Fruit fly (Drosophila melanogaster) whole organism, embryonic: ENCODE results near the gene Eig71Ec.

ENCODE experiments used
- Adf1 ChIP-seq: fragments of 200-800 bp; sonication (Bioruptor generic); IDR thresholded peaks from 2 replicates; pipeline ENCODE4 v1.3.6; 2022; ENCODE audit warnings: missing biosample characterization, missing genetic modification characterization
- B-H1 ChIP-seq: fragments of 200-800 bp; sonication (Bioruptor generic); IDR thresholded peaks from 3 replicates; pipeline ENCODE4 v1.3.6; 2022; ENCODE audit warnings: missing biosample characterization, missing genetic modification characterization
- C15 ChIP-seq: fragments of 200-800 bp; sonication (Bioruptor generic); IDR thresholded peaks from 3 replicates; pipeline ENCODE4 v1.3.6; 2022; ENCODE audit warnings: missing biosample characterization, missing genetic modification characterization
- CG10543 ChIP-seq: fragments of 200-800 bp; sonication (Bioruptor generic); optimal IDR thresholded peaks from 3 replicates; lab custom pipeline; 2017; ENCODE audit warnings: missing biosample characterization, mild to moderate bottlenecking, missing genetic modification characterization, moderate library complexity
- CG11247 ChIP-seq: fragments of 200-800 bp; sonication (Bioruptor generic); IDR thresholded peaks from 2 replicates; pipeline ENCODE4 v1.3.6; 2022; ENCODE audit warnings: missing biosample characterization, missing genetic modification characterization
- CG12219 ChIP-seq: fragments of 200-800 bp; sonication (Bioruptor generic); optimal IDR thresholded peaks from 3 replicates; lab custom pipeline; 2018; ENCODE audit warnings: missing biosample characterization, mild to moderate bottlenecking, missing genetic modification characterization
- CG12299 ChIP-seq: fragments of 200-800 bp; sonication (Bioruptor generic); optimal IDR thresholded peaks from 2 replicates; lab custom pipeline; 2018; ENCODE audit warnings: missing biosample characterization, mild to moderate bottlenecking, missing genetic modification characterization
- CG13624 ChIP-seq: fragments of 200-800 bp; sonication (Bioruptor generic); optimal IDR thresholded peaks from 2 replicates; lab custom pipeline; 2016; ENCODE audit warnings: missing biosample characterization, missing genetic modification characterization
- CG14860 ChIP-seq: fragments of 200-800 bp; sonication (Bioruptor generic); IDR thresholded peaks from 3 replicates; pipeline ENCODE4 v1.3.6; 2022; ENCODE audit warnings: missing biosample characterization, missing genetic modification characterization; ENCODE audit not compliant: partially characterized antibody
- CG16863 ChIP-seq: fragments of 200-800 bp; sonication (Bioruptor generic); optimal IDR thresholded peaks from 3 replicates; lab custom pipeline; 2016; ENCODE audit warnings: missing biosample characterization, missing genetic modification characterization
- CG1792 ChIP-seq: fragments of 200-800 bp; sonication (Bioruptor generic); optimal IDR thresholded peaks from 2 replicates; lab custom pipeline; 2016; ENCODE audit warnings: missing biosample characterization, missing genetic modification characterization
- CG18619 ChIP-seq: fragments of 200-800 bp; sonication (Bioruptor generic); optimal IDR thresholded peaks from 3 replicates; lab custom pipeline; 2017; ENCODE audit warnings: missing biosample characterization, mild to moderate bottlenecking, missing genetic modification characterization
- CG2129 ChIP-seq: fragments of 200-800 bp; sonication (Bioruptor generic); IDR thresholded peaks from 2 replicates; pipeline ENCODE4 v1.3.6; 2022; ENCODE audit warnings: missing biosample characterization, missing genetic modification characterization; ENCODE audit not compliant: partially characterized antibody
- CG2875 ChIP-seq: fragments of 200-800 bp; sonication (Bioruptor generic); optimal IDR thresholded peaks from 2 replicates; lab custom pipeline; 2017; ENCODE audit warnings: missing biosample characterization, mild to moderate bottlenecking, missing genetic modification characterization, missing genetic modification reagents
- CG3065 ChIP-seq: fragments of 200-800 bp; sonication (Bioruptor generic); optimal IDR thresholded peaks from 2 replicates; lab custom pipeline; 2016; ENCODE audit warnings: missing biosample characterization, missing genetic modification characterization
- CG7556 ChIP-seq: fragments of 200-800 bp; sonication (Bioruptor generic); optimal IDR thresholded peaks from 2 replicates; lab custom pipeline; 2017; ENCODE audit warnings: missing biosample characterization, mild to moderate bottlenecking, missing genetic modification characterization
- CG7786 ChIP-seq: fragments of 200-800 bp; sonication (Bioruptor generic); optimal IDR thresholded peaks from 2 replicates; lab custom pipeline; 2016; ENCODE audit warnings: missing biosample characterization, missing genetic modification characterization
- CG7928 ChIP-seq: fragments of 200-800 bp; sonication (Bioruptor generic); optimal IDR thresholded peaks from 2 replicates; lab custom pipeline; 2017; ENCODE audit warnings: missing biosample characterization, mild to moderate bottlenecking, missing genetic modification characterization
- CG9797 ChIP-seq: fragments of 200-800 bp; sonication (Bioruptor generic); optimal IDR thresholded peaks from 3 replicates; lab custom pipeline; 2018; ENCODE audit warnings: missing biosample characterization, mild to moderate bottlenecking, missing genetic modification characterization
- CG9876 ChIP-seq: fragments of 200-800 bp; sonication (Bioruptor generic); optimal IDR thresholded peaks from 2 replicates; lab custom pipeline; 2016; ENCODE audit warnings: missing biosample characterization, missing genetic modification characterization
- Dad ChIP-seq: fragments of 200-800 bp; sonication (Bioruptor generic); optimal IDR thresholded peaks from 3 replicates; lab custom pipeline; 2016; ENCODE audit warnings: missing biosample characterization, missing genetic modification characterization
- Dbx ChIP-seq: fragments of 200-800 bp; sonication (Bioruptor generic); IDR thresholded peaks from 3 replicates; pipeline ENCODE4 v1.3.6; 2022; ENCODE audit warnings: missing biosample characterization, missing genetic modification characterization
- Deaf1 ChIP-seq: fragments of 200-800 bp; optimal IDR thresholded peaks from 3 replicates; lab custom pipeline; 2019; ENCODE audit warnings: missing biosample characterization, mild to moderate bottlenecking, missing genetic modification characterization, moderate library complexity
- Doc3 ChIP-seq: fragments of 200-800 bp; sonication (Bioruptor generic); IDR thresholded peaks from 3 replicates; pipeline ENCODE4 v1.3.6; 2022; ENCODE audit warnings: missing biosample characterization, missing genetic modification characterization; ENCODE audit not compliant: partially characterized antibody
- Dref ChIP-seq: fragments of 200-800 bp; sonication (Bioruptor generic); IDR thresholded peaks from 2 replicates; pipeline ENCODE4 v1.3.6; 2022; ENCODE audit warnings: missing biosample characterization, missing genetic modification characterization
- E2f1 ChIP-seq: fragments of 200-800 bp; sonication (Bioruptor generic); IDR thresholded peaks from 2 replicates; pipeline ENCODE4 v1.3.6; 2022; ENCODE audit warnings: missing biosample characterization, missing genetic modification characterization
- Ets65A ChIP-seq: fragments of 200-800 bp; sonication (Bioruptor generic); peaks from one replicate; lab custom pipeline; 2016; ENCODE audit warnings: missing biosample characterization, missing genetic modification characterization
- Ets97D ChIP-seq: fragments of 200-800 bp; sonication (Bioruptor generic); optimal IDR thresholded peaks from 3 replicates; lab custom pipeline; 2016; ENCODE audit warnings: missing biosample characterization, missing genetic modification characterization
- Gug ChIP-seq: fragments of 200-800 bp; sonication (Bioruptor generic); IDR thresholded peaks from 4 replicates; pipeline ENCODE4 v1.3.6; 2022; ENCODE audit warnings: missing biosample characterization, missing genetic modification characterization
- HLH54F ChIP-seq: fragments of 200-800 bp; sonication (Bioruptor generic); optimal IDR thresholded peaks from 3 replicates; lab custom pipeline; 2016; ENCODE audit warnings: missing biosample characterization, missing genetic modification characterization
- Lhr ChIP-seq: fragments of 200-800 bp; sonication (Bioruptor generic); optimal IDR thresholded peaks from 3 replicates; lab custom pipeline; 2017; ENCODE audit warnings: mild to moderate bottlenecking, missing biosample characterization, missing genetic modification reagents, missing genetic modification characterization
- Poxn ChIP-seq: fragments of 200-800 bp; sonication (Bioruptor generic); IDR thresholded peaks from 2 replicates; pipeline ENCODE4 v1.3.6; 2022; ENCODE audit warnings: missing biosample characterization, missing genetic modification characterization
- Rx ChIP-seq: fragments of 200-800 bp; sonication (Bioruptor generic); IDR thresholded peaks from 2 replicates; pipeline ENCODE4 v1.3.6; 2022; ENCODE audit warnings: missing biosample characterization, missing genetic modification characterization
- Sin3A ChIP-seq: fragments of >200 bp; optimal IDR thresholded peaks from 2 replicates; lab custom pipeline; 2018
- bbx ChIP-seq: fragments of 200-800 bp; sonication (Bioruptor generic); IDR thresholded peaks from 2 replicates; pipeline ENCODE4 v1.3.6; 2022; ENCODE audit warnings: missing biosample characterization, missing genetic modification characterization; ENCODE audit not compliant: partially characterized antibody
- btn ChIP-seq: fragments of 200-800 bp; sonication (Bioruptor generic); optimal IDR thresholded peaks from 2 replicates; lab custom pipeline; 2016; ENCODE audit warnings: missing biosample characterization, missing genetic modification characterization
- cad ChIP-seq: fragments of >200 bp; optimal IDR thresholded peaks from 2 replicates; lab custom pipeline; 2017; ENCODE audit warnings: missing biosample characterization, missing genetic modification characterization
- cg ChIP-seq: fragments of 200-800 bp; sonication (Bioruptor generic); optimal IDR thresholded peaks from 3 replicates; lab custom pipeline; 2019; ENCODE audit warnings: missing biosample characterization, mild to moderate bottlenecking, missing genetic modification characterization, moderate library complexity
- disco-r ChIP-seq: fragments of 200-800 bp; sonication (Bioruptor generic); optimal IDR thresholded peaks from 2 replicates; lab custom pipeline; 2016; ENCODE audit warnings: missing biosample characterization, missing genetic modification characterization
- emc ChIP-seq: fragments of 200-800 bp; sonication (Bioruptor generic); optimal IDR thresholded peaks from 2 replicates; lab custom pipeline; 2016; ENCODE audit warnings: missing biosample characterization, missing genetic modification characterization
- fu2 ChIP-seq: fragments of 200-800 bp; sonication (Bioruptor generic); optimal IDR thresholded peaks from 2 replicates; lab custom pipeline; 2016; ENCODE audit warnings: missing biosample characterization, missing genetic modification characterization
- gfzf ChIP-seq: fragments of 200-800 bp; sonication (Bioruptor generic); optimal IDR thresholded peaks from 2 replicates; lab custom pipeline; 2016; ENCODE audit warnings: missing biosample characterization, mild to moderate bottlenecking, missing genetic modification characterization, moderate library complexity
- her ChIP-seq: fragments of 200-800 bp; sonication (Bioruptor generic); optimal IDR thresholded peaks from 2 replicates; lab custom pipeline; 2016; ENCODE audit warnings: missing biosample characterization, missing genetic modification characterization
- kah ChIP-seq: fragments of 200-800 bp; sonication (Bioruptor generic); optimal IDR thresholded peaks from 2 replicates; lab custom pipeline; 2018; ENCODE audit warnings: missing biosample characterization, mild to moderate bottlenecking, missing genetic modification characterization
- lov ChIP-seq, 2 experiments: fragments of 200-800 bp in 1 of 2; fragments of >200 bp in 1 of 2; sonication (Bioruptor generic) in 1 of 2; IDR thresholded peaks in 1 of 2; optimal IDR thresholded peaks in 1 of 2; 2 replicates in 1 of 2; 3 replicates in 1 of 2; pipeline versions ENCODE4 v1.3.6 to Lab custom; 2017 to 2022; ENCODE audit warnings: missing biosample characterization in 1 of 2, missing genetic modification characterization in 1 of 2
- oc ChIP-seq: fragments of 200-800 bp; sonication (Bioruptor generic); optimal IDR thresholded peaks from 2 replicates; lab custom pipeline; 2018; ENCODE audit warnings: missing biosample characterization, mild to moderate bottlenecking, missing genetic modification characterization, moderate library complexity
- pb ChIP-seq: fragments of 200-800 bp; sonication (Bioruptor generic); optimal IDR thresholded peaks from 3 replicates; lab custom pipeline; 2016; ENCODE audit warnings: missing biosample characterization, missing genetic modification characterization
- psq ChIP-seq: fragments of 200-800 bp; sonication (Bioruptor generic); optimal IDR thresholded peaks from 2 replicates; lab custom pipeline; 2017; ENCODE audit warnings: missing biosample characterization, missing genetic modification characterization
- sd ChIP-seq: fragments of 200-800 bp; sonication (Bioruptor generic); optimal IDR thresholded peaks from 3 replicates; lab custom pipeline; 2018; ENCODE audit warnings: missing biosample characterization, mild to moderate bottlenecking, missing genetic modification characterization, moderate library complexity
- wdn ChIP-seq: fragments of 200-800 bp; sonication (Bioruptor generic); IDR thresholded peaks from 2 replicates; pipeline ENCODE4 v1.3.6; 2022; ENCODE audit warnings: missing biosample characterization, missing genetic modification characterization
- yki ChIP-seq: fragments of >200 bp; optimal IDR thresholded peaks from 3 replicates; lab custom pipeline; 2018

Eig71Ec gene

DNA sequence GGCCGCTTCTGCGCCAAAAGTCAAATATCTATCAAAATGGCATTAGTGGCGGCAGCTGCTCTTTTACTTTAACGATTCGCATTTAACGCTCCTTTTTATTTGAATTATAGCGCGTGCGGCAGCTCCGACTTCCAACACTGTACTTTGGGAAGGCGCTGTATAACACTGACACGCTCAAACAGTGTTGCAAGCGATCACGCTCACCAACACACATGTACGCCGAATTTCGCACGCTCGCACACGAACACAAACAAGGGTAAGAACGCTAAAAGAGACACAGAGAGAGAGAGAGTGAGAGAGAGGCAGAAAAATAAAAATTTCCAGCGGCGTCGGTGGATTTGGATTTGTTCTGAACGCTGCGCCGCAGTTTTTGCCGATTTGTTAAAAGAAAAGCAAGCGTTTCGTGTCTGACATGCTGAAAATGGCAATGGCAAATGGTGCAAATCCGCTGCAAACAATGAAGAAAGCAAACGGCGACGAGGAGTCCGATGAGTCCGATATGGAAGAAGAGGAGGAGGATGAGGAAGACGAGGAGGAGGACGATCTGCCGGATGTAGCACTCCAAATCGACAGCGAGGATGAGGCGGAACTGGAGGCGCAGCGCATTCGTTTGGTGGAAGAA is 32.3 kb downstream of the Eig71Ec start, which contains the start of gene Phs (continued):
- TF ChIP-seq bbx (GFP tag; lab: Robert Waterston, UW) = peak; percentile 69
- peak; percentile 51 for TF ChIP-seq CG2875 (GFP tag; lab: Kevin White, UChicago)
- no peak for TF ChIP-seq CG12219
- TF ChIP-seq lov (optimal IDR thresholded peaks at IDR 0.05; lab: Kevin White, UChicago) = no peak
- peak; percentile 78; the same call in 1 of the 3 replicates for TF ChIP-seq lov (GFP tag; IDR thresholded peaks at IDR 0.05; lab: Robert Waterston, UW)
- peak; percentile 52 for TF ChIP-seq CG9797
- TF ChIP-seq Gug = peak; percentile 80
- peak; percentile 43; the same call in 1 of the 2 replicates for TF ChIP-seq E2f1 (GFP tag; lab: Robert Waterston, UW)
- no peak for TF ChIP-seq Doc3 (GFP tag; lab: Robert Waterston, UW)
- TF ChIP-seq yki (lab: Kevin White, UChicago) = peak; percentile 44
- TF ChIP-seq C15 (GFP tag; lab: Robert Waterston, UW) = peak; percentile 51; the same call in 1 of the 3 replicates
- no peak for TF ChIP-seq CG12299 (tag; lab: Kevin White, UChicago)
- peak; percentile 35; the same call in 1 of the 2 replicates for TF ChIP-seq Adf1 (GFP tag; lab: Robert Waterston, UW)
- peak; percentile 80 for TF ChIP-seq CG16863 (GFP tag; lab: Kevin White, UChicago)
- TF ChIP-seq wdn = peak; percentile 76
- peak; percentile 78 for TF ChIP-seq btn (GFP tag; lab: Kevin White, UChicago)
- TF ChIP-seq CG7556 = peak; percentile 69
- TF ChIP-seq CG7928 = peak; percentile 36
- TF ChIP-seq Sin3A = peak; percentile 54
- TF ChIP-seq cg (GFP tag; lab: Kevin White, UChicago) = peak; percentile 98
- peak; percentile 76 for TF ChIP-seq CG18619 (GFP tag; lab: Kevin White, UChicago)
- TF ChIP-seq CG1792 (GFP tag; lab: Kevin White, UChicago) = peak; percentile 71
- TF ChIP-seq Deaf1 = peak; percentile 24
- TF ChIP-seq CG13624 = peak; percentile 94
- TF ChIP-seq CG3065 (GFP tag; lab: Kevin White, UChicago) = peak; percentile 51
- no peak for TF ChIP-seq CG2129 (GFP tag; lab: Robert Waterston, UW)
- peak; percentile 93 for TF ChIP-seq HLH54F (GFP tag; lab: Kevin White, UChicago)
- TF ChIP-seq CG10543 (GFP tag; lab: Kevin White, UChicago) = peak; percentile 69
- peak; percentile 90 for TF ChIP-seq her (GFP tag; lab: Kevin White, UChicago)
- peak; percentile 90 for TF ChIP-seq Dad
- TF ChIP-seq CG7786 = peak; percentile 93
- TF ChIP-seq Rx (GFP tag; lab: Robert Waterston, UW) = peak; percentile 84
- TF ChIP-seq CG14860 (GFP tag; lab: Robert Waterston, UW) = no peak
- no peak for TF ChIP-seq kah (GFP tag; lab: Kevin White, UChicago)
- TF ChIP-seq oc (tag; lab: Kevin White, UChicago) = peak; percentile 23
- TF ChIP-seq psq (GFP tag; lab: Kevin White, UChicago) = peak; percentile 56
- peak; percentile 56 for TF ChIP-seq emc (GFP tag; lab: Kevin White, UChicago)
- TF ChIP-seq Dbx (GFP tag; lab: Robert Waterston, UW) = peak; percentile 93
- peak; percentile 91 for TF ChIP-seq CG11247 (GFP tag; lab: Robert Waterston, UW)
- peak; percentile 83 for TF ChIP-seq CG9876 (GFP tag; lab: Kevin White, UChicago)
- no peak for TF ChIP-seq B-H1 (GFP tag; lab: Robert Waterston, UW)
- TF ChIP-seq disco-r (GFP tag; lab: Kevin White, UChicago) = peak; percentile 74
- peak; percentile 84 for TF ChIP-seq fu2
- TF ChIP-seq sd (tag; lab: Kevin White, UChicago) = peak; percentile 42
- peak; percentile 80 for TF ChIP-seq pb (GFP tag; lab: Kevin White, UChicago)
- TF ChIP-seq Ets65A = peak; percentile 99
- no peak for TF ChIP-seq cad (GFP tag; lab: Kevin White, UChicago)
- TF ChIP-seq Dref (GFP tag; lab: Robert Waterston, UW) = peak; percentile 50
- peak; percentile 8; the same call in 1 of the 2 replicates for TF ChIP-seq Poxn (GFP tag; lab: Robert Waterston, UW)
- peak; percentile 89 for TF ChIP-seq Ets97D (GFP tag; lab: Kevin White, UChicago)
- TF ChIP-seq gfzf (GFP tag; lab: Kevin White, UChicago) = peak; percentile 35
- peak; percentile 64 for TF ChIP-seq Lhr
